Fruit fly (Drosophila melanogaster): Measurements from ENCODE around the gene Rbcn-3B.

Rbcn-3B gene

dm6 chrX:1880139-1880556 is 28.6 kb upstream of the Rbcn-3B start, which contains the start of gene Coa8 (continued):
- TF ChIP-seq esn (GFP tag; optimal IDR thresholded peaks at IDR 0.05) (peak; percentile 42), achi (GFP tag; optimal IDR thresholded peaks at IDR 0.05) (peak; percentile 25), topi (GFP tag; optimal IDR thresholded peaks at IDR 0.05) (peak; percentile 43), CG31627 (GFP tag; optimal IDR thresholded peaks at IDR 0.05) (peak; percentile 41)

- TF ChIP-seq eg (GFP tag; IDR thresholded peaks at IDR 0.05) = no peak
- no peak for TF ChIP-seq CG8632 (GFP tag; optimal IDR thresholded peaks at IDR 0.05)
- no peak for TF ChIP-seq acj6 (GFP tag; optimal IDR thresholded peaks at IDR 0.05)
- no peak for TF ChIP-seq CG11902 (GFP tag; optimal IDR thresholded peaks at IDR 0.05)
- TF ChIP-seq Hr4 (GFP tag; optimal IDR thresholded peaks at IDR 0.05) = no peak
- TF ChIP-seq topi (GFP tag; optimal IDR thresholded peaks at IDR 0.05) = no peak
- TF ChIP-seq Sox102F (GFP tag; optimal IDR thresholded peaks at IDR 0.05) = no peak
- no peak for TF ChIP-seq CG6163 (GFP tag; IDR thresholded peaks at IDR 0.05)
- no peak for TF ChIP-seq Sox15 (GFP tag; optimal IDR thresholded peaks at IDR 0.05)
- TF ChIP-seq Gug (GFP tag; IDR thresholded peaks at IDR 0.05) = no peak
- TF ChIP-seq pdm3 (GFP tag; optimal IDR thresholded peaks at IDR 0.05) = no peak
- TF ChIP-seq Lpt (GFP tag; optimal IDR thresholded peaks at IDR 0.05) = no peak
- no peak for TF ChIP-seq Ets21C (GFP tag; optimal IDR thresholded peaks at IDR 0.05)
- no peak for TF ChIP-seq Eip93F (GFP tag; optimal IDR thresholded peaks at IDR 0.05)
- TF ChIP-seq Met (GFP tag; optimal IDR thresholded peaks at IDR 0.05) = no peak
- no peak for TF ChIP-seq svp (GFP tag)
- TF ChIP-seq CG6276 (GFP tag; optimal IDR thresholded peaks at IDR 0.05) = no peak
- no peak for TF ChIP-seq CG11294 (GFP tag; IDR thresholded peaks at IDR 0.05)
- TF ChIP-seq CG4318 (GFP tag; optimal IDR thresholded peaks at IDR 0.05) = no peak
- TF ChIP-seq CG9139 (GFP tag; optimal IDR thresholded peaks at IDR 0.05) = no peak
Measured at dm6 chrX:1880779-1881178, 27.9 kb upstream of the Rbcn-3B start.

DNA sequence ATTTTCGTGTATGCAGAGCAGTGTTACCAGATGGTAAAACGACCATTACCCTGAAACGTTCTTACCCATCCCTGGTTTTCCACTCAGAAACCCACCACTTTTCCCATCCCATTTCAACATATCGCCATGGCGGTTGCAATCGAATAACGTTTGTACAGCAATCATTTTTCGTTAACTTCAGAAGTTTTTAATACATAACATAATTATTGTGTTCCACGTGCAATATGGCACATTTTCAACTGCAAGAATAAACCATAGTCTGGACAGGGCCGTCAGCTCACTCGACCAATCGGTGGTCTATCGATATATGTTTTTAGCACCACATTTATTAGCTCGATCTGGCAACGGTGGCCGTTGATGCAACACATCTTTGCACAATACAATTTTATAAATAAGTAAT is 18.8 kb upstream of the Rbcn-3B start, which contains the start of the genes trr and mRpL16:
trr (minus strand) TSS at position 25 of the 400 bp plus-strand sequence.
mRpL16 (plus strand) TSS at position 331 of the 400 bp plus-strand sequence.
- TF ChIP-seq fkh (GFP tag; optimal IDR thresholded peaks at IDR 0.05) (no peak), CG6808 (GFP tag; optimal IDR thresholded peaks at IDR 0.05) (no peak), eg (GFP tag; IDR thresholded peaks at IDR 0.05) (peak; percentile 39; the same call in 1 of the 3 replicates), cyc (GFP tag; optimal IDR thresholded peaks at IDR 0.05) (no peak), pdm3 (GFP tag; optimal IDR thresholded peaks at IDR 0.05) (no peak), acj6 (GFP tag; optimal IDR thresholded peaks at IDR 0.05) (no peak), CG31627 (GFP tag; optimal IDR thresholded peaks at IDR 0.05) (peak; percentile 36), CG3032 (tag; optimal IDR thresholded peaks at IDR 0.05) (peak; percentile 54), CG6276 (GFP tag; optimal IDR thresholded peaks at IDR 0.05) (no peak), CG16779 (tag; optimal IDR thresholded peaks at IDR 0.05) (no peak), CG4318 (GFP tag; optimal IDR thresholded peaks at IDR 0.05) (no peak), CG8319 (GFP tag; optimal IDR thresholded peaks at IDR 0.05) (no peak), CG11902 (GFP tag; optimal IDR thresholded peaks at IDR 0.05) (no peak), CG11294 (GFP tag; IDR thresholded peaks at IDR 0.05) (no peak), esn (GFP tag; optimal IDR thresholded peaks at IDR 0.05) (peak; percentile 44), CG1621 (tag; optimal IDR thresholded peaks at IDR 0.05) (no peak), CG7368 (GFP tag; optimal IDR thresholded peaks at IDR 0.05) (no peak), CG15336 (GFP tag; IDR thresholded peaks at IDR 0.05) (no peak), lz (GFP tag; optimal IDR thresholded peaks at IDR 0.05) (peak; percentile 44), CG10669 (GFP tag; optimal IDR thresholded peaks at IDR 0.05) (no peak), Sox15 (GFP tag; optimal IDR thresholded peaks at IDR 0.05) (no peak)

DNA sequence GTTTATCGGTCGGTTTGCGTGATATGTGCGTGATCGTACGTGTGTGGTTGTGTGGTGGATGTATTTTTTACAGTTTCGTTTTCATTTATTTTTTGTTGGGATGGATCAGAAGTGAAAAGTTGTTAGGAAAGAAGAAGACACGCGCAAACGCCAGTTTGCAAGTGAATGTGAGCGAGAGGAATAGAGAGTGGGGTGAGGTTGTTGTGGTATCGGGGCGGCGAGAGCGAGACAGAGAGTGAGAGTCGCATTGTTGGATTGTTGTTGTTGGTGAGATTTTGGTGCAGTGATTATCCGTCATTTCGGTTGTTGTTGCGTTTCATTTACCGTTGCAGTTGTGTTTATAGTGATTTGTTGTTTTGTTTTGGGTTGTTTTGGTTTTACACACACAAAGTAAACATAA is 15.2 kb upstream of the Rbcn-3B start:
- no peak for TF ChIP-seq CG11902 (GFP tag; optimal IDR thresholded peaks at IDR 0.05)
- TF ChIP-seq Blimp-1 (GFP tag; optimal IDR thresholded peaks at IDR 0.05) = no peak
- no peak for TF ChIP-seq Ets96B (tag; optimal IDR thresholded peaks at IDR 0.05)
- no peak for TF ChIP-seq CG8632 (GFP tag; optimal IDR thresholded peaks at IDR 0.05)
- TF ChIP-seq Eip75B (GFP tag; optimal IDR thresholded peaks at IDR 0.05) = no peak
- TF ChIP-seq CG7368 (GFP tag; optimal IDR thresholded peaks at IDR 0.05) = no peak
- no peak for TF ChIP-seq CG8319 (GFP tag; optimal IDR thresholded peaks at IDR 0.05)
- TF ChIP-seq CG3032 (tag; optimal IDR thresholded peaks at IDR 0.05) = no peak
- TF ChIP-seq CG32006 (GFP tag; optimal IDR thresholded peaks at IDR 0.05) = no peak
- no peak for TF ChIP-seq CG6854 (GFP tag; optimal IDR thresholded peaks at IDR 0.05)
- no peak for TF ChIP-seq CG31627 (GFP tag; optimal IDR thresholded peaks at IDR 0.05)
- no peak for TF ChIP-seq dsx (GFP tag; optimal IDR thresholded peaks at IDR 0.05; ENCODE audit: poor library complexity, severe bottlenecking)
- no peak for TF ChIP-seq CG10631 (GFP tag; optimal IDR thresholded peaks at IDR 0.05)
- no peak for TF ChIP-seq CG6792 (GFP tag; optimal IDR thresholded peaks at IDR 0.05)
- TF ChIP-seq CG6276 (GFP tag; optimal IDR thresholded peaks at IDR 0.05) = no peak
- TF ChIP-seq CG10669 (GFP tag; optimal IDR thresholded peaks at IDR 0.05) = no peak
- TF ChIP-seq CG8119 (GFP tag; IDR thresholded peaks at IDR 0.05) = no peak
- no peak for TF ChIP-seq lz (GFP tag; optimal IDR thresholded peaks at IDR 0.05)
- no peak for TF ChIP-seq Eip93F (GFP tag; optimal IDR thresholded peaks at IDR 0.05)
- TF ChIP-seq CG6808 (GFP tag; optimal IDR thresholded peaks at IDR 0.05) = no peak
